Worm (Caenorhabditis elegans) whole organism, late embryonic: ENCODE data around the gene F41G3.19.

Experiments
- ceh-24 ChIP-seq: sonication (generic microtip); optimal IDR thresholded peaks from 2 replicates; lab custom pipeline; 2016; ENCODE audit warnings: mild to moderate bottlenecking, missing genetic modification characterization, missing compliant biosample characterization
- dmd-4 ChIP-seq: sonication (generic microtip); optimal IDR thresholded peaks from 2 replicates; lab custom pipeline; 2016; ENCODE audit warnings: borderline replicate concordance, missing genetic modification characterization, missing compliant biosample characterization
- ets-4 ChIP-seq: sonication (generic microtip); optimal IDR thresholded peaks from 2 replicates; lab custom pipeline; 2016; ENCODE audit warnings: missing genetic modification characterization, missing compliant biosample characterization
- lin-11 ChIP-seq: fragments of 200-800 bp; sonication (Bioruptor generic); optimal IDR thresholded peaks from 2 replicates; lab custom pipeline; 2018; ENCODE audit warnings: mild to moderate bottlenecking, missing genetic modification characterization, missing compliant biosample characterization
- madf-2 ChIP-seq: sonication (generic microtip); optimal IDR thresholded peaks from 2 replicates; lab custom pipeline; 2017; ENCODE audit warnings: missing genetic modification characterization, missing compliant biosample characterization
- npax-4 ChIP-seq: sonication (generic microtip); optimal IDR thresholded peaks from 2 replicates; lab custom pipeline; 2016; ENCODE audit warnings: missing genetic modification characterization, missing compliant biosample characterization
- pha-4 ChIP-seq: fragments of 150-350 bp; optimal IDR thresholded peaks from 2 replicates; lab custom pipeline; 2018; ENCODE audit warnings: missing biosample characterization, missing genetic modification reagents, missing genetic modification characterization
- rnt-1 ChIP-seq: sonication (generic microtip); optimal IDR thresholded peaks from 2 replicates; lab custom pipeline; 2016; ENCODE audit warnings: missing genetic modification characterization, missing compliant biosample characterization
- syd-9 ChIP-seq: sonication (generic microtip); optimal IDR thresholded peaks from 2 replicates; lab custom pipeline; 2016; ENCODE audit warnings: mild to moderate bottlenecking, missing genetic modification characterization, moderate library complexity, missing compliant biosample characterization
- unc-86 ChIP-seq: sonication (generic microtip); optimal IDR thresholded peaks from 2 replicates; lab custom pipeline; 2016; ENCODE audit warnings: missing genetic modification characterization, missing compliant biosample characterization

- no peak for TF ChIP-seq syd-9 (tag; lab: Kevin White, UChicago)
- TF ChIP-seq dmd-4 (tag; lab: Kevin White, UChicago): no peak
- TF ChIP-seq pha-4 (tag; lab: Kevin White, UChicago): no peak
- no peak for TF ChIP-seq ceh-24 (tag; lab: Kevin White, UChicago)
- no peak for TF ChIP-seq npax-4
- no peak for TF ChIP-seq rnt-1 (tag; lab: Kevin White, UChicago)
- TF ChIP-seq ets-4 (tag; lab: Kevin White, UChicago): no peak
- TF ChIP-seq lin-11 (tag; lab: Kevin White, UChicago): no peak
- no peak for TF ChIP-seq madf-2 (tag; lab: Kevin White, UChicago)
- no peak for TF ChIP-seq unc-86 (tag; lab: Kevin White, UChicago)
Observed at ce11 chrII:6726814-6727213, 25.1 kb downstream of the F41G3.19 start.
